Fruit fly (Drosophila melanogaster) whole organism, wandering third instar larva: ENCODE data around the gene CG6839.

Source experiments
- Abd-B ChIP-seq: fragments of >200 bp; optimal IDR thresholded peaks from 2 replicates; lab custom pipeline; 2017; ENCODE audit warnings: missing biosample characterization, missing genetic modification characterization
- CG32264 ChIP-seq: fragments of 200-800 bp; sonication (Bioruptor generic); optimal IDR thresholded peaks from 2 replicates; lab custom pipeline; 2016; ENCODE audit warnings: missing biosample characterization, missing genetic modification characterization
- CG9705 ChIP-seq: fragments of 200-800 bp; sonication (Bioruptor generic); optimal IDR thresholded peaks from 2 replicates; lab custom pipeline; 2018; ENCODE audit warnings: missing biosample characterization, mild to moderate bottlenecking, missing genetic modification characterization
- CrebA ChIP-seq: fragments of 200-800 bp; sonication (Bioruptor generic); optimal IDR thresholded peaks from 2 replicates; lab custom pipeline; 2016; ENCODE audit warnings: missing biosample characterization, mild to moderate bottlenecking, missing genetic modification characterization, borderline replicate concordance
- Dfd ChIP-seq: fragments of >200 bp; optimal IDR thresholded peaks from 2 replicates; lab custom pipeline; 2017; ENCODE audit warnings: missing biosample characterization, missing genetic modification characterization
- GATAd ChIP-seq: sonication (Bioruptor generic); optimal IDR thresholded peaks from 2 replicates; lab custom pipeline; 2016; ENCODE audit warnings: missing biosample characterization, missing genetic modification characterization
- Hnf4 ChIP-seq: fragments of 200-800 bp; sonication (Bioruptor generic); optimal IDR thresholded peaks from 2 replicates; lab custom pipeline; 2016; ENCODE audit warnings: missing biosample characterization, mild to moderate bottlenecking, missing genetic modification characterization
- Hr78 ChIP-seq: fragments of >200 bp; optimal IDR thresholded peaks from 2 replicates; lab custom pipeline; 2017; ENCODE audit warnings: missing biosample characterization, missing genetic modification characterization
- Hr83 ChIP-seq: fragments of 200-300 bp; sonication (Bioruptor generic); optimal IDR thresholded peaks from 2 replicates; lab custom pipeline; 2016; ENCODE audit warnings: missing biosample characterization, mild to moderate bottlenecking, missing genetic modification characterization, moderate library complexity; ENCODE audit not compliant: poor library complexity, severe bottlenecking
- Jra ChIP-seq: sonication (Bioruptor generic); optimal IDR thresholded peaks from 2 replicates; lab custom pipeline; 2016; ENCODE audit warnings: missing biosample characterization, missing genetic modification characterization
- Myc ChIP-seq: fragments of >200 bp; optimal IDR thresholded peaks from 2 replicates; lab custom pipeline; 2017
- N ChIP-seq: fragments of >200 bp; optimal IDR thresholded peaks from 2 replicates; lab custom pipeline; 2018; ENCODE audit warnings: missing biosample characterization, missing external identifiers, missing genetic modification characterization
- OdsH ChIP-seq: fragments of 200-800 bp; sonication (Bioruptor generic); optimal IDR thresholded peaks from 2 replicates; lab custom pipeline; 2016; ENCODE audit warnings: missing biosample characterization, mild to moderate bottlenecking, missing genetic modification characterization
- Vsx2 ChIP-seq: fragments of 200-300, 225-300 bp; sonication (Bioruptor generic); optimal IDR thresholded peaks from 2 replicates; lab custom pipeline; 2018; ENCODE audit warnings: missing biosample characterization, missing genetic modification characterization; ENCODE audit not compliant: partially characterized antibody
- brk ChIP-seq: fragments of 200-800 bp; sonication (Bioruptor generic); optimal IDR thresholded peaks from 2 replicates; lab custom pipeline; 2016; ENCODE audit warnings: missing biosample characterization, mild to moderate bottlenecking, missing genetic modification characterization
- dl ChIP-seq, 2 experiments: fragments of 175-275, 200-275 bp in 1 of 2; fragments of 200-275 bp in 1 of 2; sonication (Bioruptor generic); optimal IDR thresholded peaks; lab custom pipeline; 2018; ENCODE audit warnings: mild to moderate bottlenecking in 2 of 2, missing biosample characterization in 2 of 2, missing genetic modification characterization in 2 of 2, moderate library complexity in 2 of 2; ENCODE audit not compliant: partially characterized antibody in 2 of 2, insufficient read depth in 1 of 2
- dmrt93B ChIP-seq: fragments of 200-800 bp; sonication (Bioruptor generic); optimal IDR thresholded peaks from 2 replicates; lab custom pipeline; 2018; ENCODE audit warnings: missing biosample characterization, mild to moderate bottlenecking, missing genetic modification characterization
- ey ChIP-seq: fragments of 200-800 bp; sonication (Bioruptor generic); optimal IDR thresholded peaks from 2 replicates; lab custom pipeline; 2016; ENCODE audit warnings: missing biosample characterization, missing genetic modification characterization
- foxo ChIP-seq, 2 experiments: fragments of 200-800 bp; sonication (Bioruptor generic); optimal IDR thresholded peaks; 2 replicates in 1 of 2; 3 replicates in 1 of 2; lab custom pipeline; 2016 to 2017; ENCODE audit warnings: missing biosample characterization in 2 of 2, missing genetic modification characterization in 2 of 2
- fru ChIP-seq: fragments of 200-800 bp; sonication (Bioruptor generic); optimal IDR thresholded peaks from 3 replicates; lab custom pipeline; 2016; ENCODE audit warnings: missing biosample characterization, mild to moderate bottlenecking, missing genetic modification characterization
- h ChIP-seq: fragments of 200-800 bp; sonication (Bioruptor generic); optimal IDR thresholded peaks from 3 replicates; lab custom pipeline; 2016; ENCODE audit warnings: missing biosample characterization, mild to moderate bottlenecking, missing genetic modification characterization
- lola ChIP-seq: fragments of >200 bp; optimal IDR thresholded peaks from 2 replicates; lab custom pipeline; 2017; ENCODE audit warnings: missing biosample characterization, missing genetic modification characterization
- pan ChIP-seq: fragments of >200 bp; optimal IDR thresholded peaks from 2 replicates; lab custom pipeline; 2017
- psq ChIP-seq: fragments of 200-800 bp; sonication (Bioruptor generic); optimal IDR thresholded peaks from 3 replicates; lab custom pipeline; 2017; ENCODE audit warnings: missing biosample characterization, mild to moderate bottlenecking, missing genetic modification characterization, moderate library complexity
- rgr ChIP-seq: fragments of 200-800 bp; sonication (Bioruptor generic); optimal IDR thresholded peaks from 3 replicates; lab custom pipeline; 2016; ENCODE audit warnings: missing biosample characterization, mild to moderate bottlenecking, missing genetic modification characterization
- sage ChIP-seq: fragments of 200-800 bp; sonication (Bioruptor generic); optimal IDR thresholded peaks from 2 replicates; lab custom pipeline; 2016; ENCODE audit warnings: missing biosample characterization, mild to moderate bottlenecking, missing genetic modification characterization
- sv ChIP-seq: fragments of 200-800 bp; sonication (Bioruptor generic); optimal IDR thresholded peaks from 3 replicates; lab custom pipeline; 2016; ENCODE audit warnings: missing biosample characterization, missing genetic modification characterization
- tai ChIP-seq: sonication (Bioruptor generic); optimal IDR thresholded peaks from 2 replicates; lab custom pipeline; 2016; ENCODE audit warnings: missing biosample characterization, missing genetic modification characterization
- usp ChIP-seq: fragments of >200 bp; optimal IDR thresholded peaks from 2 replicates; lab custom pipeline; 2017; ENCODE audit warnings: missing biosample characterization, missing genetic modification characterization

Gene CG6839

DNA sequence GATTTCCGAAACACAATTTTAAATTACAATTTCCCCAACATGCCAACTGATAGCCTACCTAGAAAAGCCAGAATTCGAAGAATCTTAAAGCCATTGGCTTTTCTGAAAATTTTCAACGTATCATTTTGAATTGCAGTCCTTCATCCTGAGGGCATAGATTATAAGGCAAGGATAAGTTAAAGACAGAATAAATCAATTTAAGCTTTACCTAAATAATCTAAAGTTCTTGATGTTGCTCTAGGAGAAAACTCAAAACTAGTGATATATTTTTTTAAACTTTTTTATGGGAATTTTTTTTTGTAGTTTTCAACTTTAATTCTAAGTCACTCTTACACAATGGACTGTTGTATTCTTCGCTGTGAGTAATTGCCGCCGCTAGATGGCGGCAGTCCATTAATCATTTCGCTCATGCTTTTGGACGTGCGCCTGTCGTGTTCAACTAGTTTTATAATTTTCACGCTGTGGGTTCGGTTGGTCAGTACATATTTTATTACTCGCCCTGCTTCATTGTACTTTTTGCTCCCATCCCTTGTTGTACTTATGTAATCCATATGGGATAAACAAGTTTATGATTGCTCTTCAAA, 3.2 kb upstream of the CG6839 start, which contains the start of gene COX6AL2:
TSS of gene COX6AL2 (minus strand) at position 51 of the 584 bp plus-strand sequence.
- TF ChIP-seq GATAd (GFP tag; lab: Kevin White, UChicago) (no peak), foxo (GFP tag; optimal IDR thresholded peaks at IDR 0.05; lab: Kevin White, UChicago) (no peak), brk (no peak), pan (no peak), fru (GFP tag; lab: Kevin White, UChicago) (no peak), Hr83 (GFP tag; lab: Kevin White, UChicago) (no peak), usp (GFP tag; lab: Kevin White, UChicago) (no peak), Hnf4 (GFP tag; lab: Kevin White, UChicago) (no peak), N (GFP tag; lab: Kevin White, UChicago) (no peak), ey (GFP tag; lab: Kevin White, UChicago) (no peak), CG9705 (GFP tag; lab: Kevin White, UChicago) (no peak), h (GFP tag; lab: Kevin White, UChicago) (no peak)

DNA sequence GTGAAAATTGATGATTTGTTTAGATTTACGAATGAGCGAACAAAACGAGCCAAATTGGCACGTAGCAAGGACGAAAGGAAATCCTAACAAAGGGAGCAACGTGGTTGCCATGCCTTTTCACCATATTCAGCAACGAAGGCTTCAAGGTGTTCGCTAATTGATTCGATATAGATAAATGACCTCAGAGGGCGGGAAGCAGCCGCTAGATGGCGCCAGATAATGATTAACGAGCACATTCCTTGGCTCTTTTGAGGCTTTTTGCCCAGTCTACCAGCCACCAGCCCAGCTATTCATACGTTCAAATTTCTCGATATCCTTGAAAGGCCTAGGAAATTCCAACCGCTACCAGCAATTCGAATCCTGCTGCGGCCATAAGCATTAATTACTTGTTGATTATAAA, 915 bp upstream of the CG6839 start:
- TF ChIP-seq psq: no peak
- TF ChIP-seq Dfd (GFP tag; lab: Kevin White, UChicago): no peak
- no peak for TF ChIP-seq N (GFP tag; lab: Kevin White, UChicago)
- no peak for TF ChIP-seq pan
- TF ChIP-seq Vsx2 (GFP tag; lab: Kevin White, UChicago): no peak
- no peak for TF ChIP-seq tai
- TF ChIP-seq CrebA (GFP tag; lab: Kevin White, UChicago): no peak
- no peak for TF ChIP-seq fru (GFP tag; lab: Kevin White, UChicago)
- no peak for TF ChIP-seq dl (GFP tag; optimal IDR thresholded peaks at IDR 0.05; lab: Kevin White, UChicago; ENCODE audit: insufficient read depth in 1 of 2, partially characterized antibody in 2 of 2)
- no peak for TF ChIP-seq Jra (GFP tag; lab: Kevin White, UChicago)
- no peak for TF ChIP-seq OdsH (GFP tag; lab: Kevin White, UChicago)
- no peak for TF ChIP-seq dmrt93B (GFP tag; lab: Kevin White, UChicago)
- no peak for TF ChIP-seq ey (GFP tag; lab: Kevin White, UChicago)
- no peak for TF ChIP-seq rgr (GFP tag; lab: Kevin White, UChicago)
- TF ChIP-seq sage (GFP tag; lab: Kevin White, UChicago): no peak
- no peak for TF ChIP-seq foxo (GFP tag; optimal IDR thresholded peaks at IDR 0.05; lab: Kevin White, UChicago)

DNA sequence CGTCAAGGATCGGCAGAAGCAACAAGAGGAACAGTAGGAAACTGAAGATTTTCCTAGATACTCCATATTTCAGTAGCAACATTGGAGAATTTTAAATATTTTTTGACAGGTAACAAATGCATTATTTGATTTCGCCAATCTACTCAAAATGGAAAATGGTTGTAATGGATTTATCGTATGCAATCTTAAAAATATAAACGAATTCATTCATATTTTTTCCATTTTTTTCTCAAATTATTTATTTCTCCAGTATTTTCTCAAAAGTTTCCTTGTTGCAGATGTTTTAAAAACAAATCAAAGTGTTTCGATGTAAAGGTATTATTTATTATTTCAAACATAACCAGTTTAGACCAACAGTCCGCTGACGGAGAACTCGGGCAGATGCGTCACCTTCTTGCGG, 2.8 kb downstream of the CG6839 start, which contains the start of gene CG18223:
TSS of gene CG18223 (minus strand) at position 101 of the 400 bp plus-strand sequence.
- TF ChIP-seq Hr83 (GFP tag; lab: Kevin White, UChicago) (no peak), N (GFP tag; lab: Kevin White, UChicago) (no peak), rgr (GFP tag; lab: Kevin White, UChicago) (no peak), foxo (GFP tag; optimal IDR thresholded peaks at IDR 0.05; lab: Kevin White, UChicago) (no peak)

dm6 chr3L:18922086-18922485, 4.7 kb downstream of the CG6839 start, which contains the start of gene CG3819:
CG3819 (minus strand) TSS chr3L:18922108.
- no peak for TF ChIP-seq sv (GFP tag; lab: Kevin White, UChicago)
- TF ChIP-seq N (GFP tag; lab: Kevin White, UChicago): no peak
- TF ChIP-seq GATAd (GFP tag; lab: Kevin White, UChicago): no peak
- no peak for TF ChIP-seq CG32264 (GFP tag; lab: Kevin White, UChicago)
- no peak for TF ChIP-seq OdsH (GFP tag; lab: Kevin White, UChicago)
- no peak for TF ChIP-seq Hr78 (GFP tag; lab: Kevin White, UChicago)
- no peak for TF ChIP-seq fru (GFP tag; lab: Kevin White, UChicago)
- no peak for TF ChIP-seq tai

DNA sequence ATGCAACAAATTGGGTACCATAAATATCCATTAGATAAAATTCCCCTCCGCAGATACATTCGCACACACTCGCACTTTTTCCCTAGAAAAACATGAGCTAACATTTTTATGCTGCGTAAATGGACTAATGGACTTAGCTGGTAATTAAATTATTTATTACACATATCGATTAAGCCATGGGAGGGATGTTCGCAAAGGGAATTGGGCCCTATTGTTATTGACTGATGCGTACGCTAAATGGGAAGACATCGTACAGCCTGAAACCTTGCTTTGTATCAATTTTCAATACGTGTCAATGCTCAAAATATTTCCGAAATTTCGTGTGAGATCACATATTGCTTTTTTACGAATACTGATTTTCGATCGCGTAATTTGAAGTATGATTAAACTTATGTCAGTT, 7.4 kb downstream of the CG6839 start, which contains the start of gene CG43049:
TSS of gene CG43049 (plus strand) at position 301 of the 400 bp plus-strand sequence.
- TF ChIP-seq CG32264 (GFP tag; lab: Kevin White, UChicago) (no peak), sv (GFP tag; lab: Kevin White, UChicago) (no peak), Myc (lab: Kevin White, UChicago) (no peak), foxo (GFP tag; optimal IDR thresholded peaks at IDR 0.05; lab: Kevin White, UChicago) (no peak), sage (GFP tag; lab: Kevin White, UChicago) (no peak), Hr78 (GFP tag; lab: Kevin White, UChicago) (no peak), Hr83 (GFP tag; lab: Kevin White, UChicago) (no peak), psq (no peak), lola (no peak), usp (GFP tag; lab: Kevin White, UChicago) (no peak), Abd-B (no peak)
